Worm (Caenorhabditis elegans) whole organism, L3 larva: ENCODE data around the gene nhr-272.

Source experiments
- ama-1 ChIP-seq: fragments of 150-350 bp; optimal IDR thresholded peaks from 2 replicates; lab custom pipeline; 2018
- ceh-16 ChIP-seq: sonication (generic microtip); optimal IDR thresholded peaks from 2 replicates; lab custom pipeline; 2017; ENCODE audit warnings: missing biosample characterization, missing genetic modification characterization
- ceh-28 ChIP-seq: fragments of 150-350 bp; optimal IDR thresholded peaks from 2 replicates; lab custom pipeline; 2014; ENCODE audit warnings: missing biosample characterization, missing genetic modification reagents, missing genetic modification characterization
- ceh-82 ChIP-seq: fragments of 150-350 bp; optimal IDR thresholded peaks from 2 replicates; lab custom pipeline; 2014; ENCODE audit warnings: missing biosample characterization, missing genetic modification characterization
- daf-12 ChIP-seq: fragments of 150-350 bp; optimal IDR thresholded peaks from 2 replicates; lab custom pipeline; 2014; ENCODE audit warnings: missing biosample characterization, missing genetic modification reagents, missing genetic modification characterization
- egl-5 ChIP-seq: fragments of 150-350 bp; optimal IDR thresholded peaks from 2 replicates; lab custom pipeline; 2017; ENCODE audit warnings: missing biosample characterization, missing genetic modification reagents, missing genetic modification characterization, inconsistent platforms
- elt-1 ChIP-seq: fragments of 150-350 bp; optimal IDR thresholded peaks from 2 replicates; lab custom pipeline; 2014; ENCODE audit warnings: missing biosample characterization, missing genetic modification characterization
- elt-2 ChIP-seq: sonication (generic microtip); optimal IDR thresholded peaks from 2 replicates; lab custom pipeline; 2016; ENCODE audit warnings: missing genetic modification reagents, mild to moderate bottlenecking, missing genetic modification characterization, missing compliant biosample characterization
- elt-3 ChIP-seq, 3 experiments: fragments of 150-350 bp in 1 of 3; sonication (generic microtip) in 2 of 3; optimal IDR thresholded peaks; 2 replicates in 2 of 3; 4 replicates in 1 of 3; lab custom pipeline; 2014 to 2017; ENCODE audit warnings: missing biosample characterization in 3 of 3, missing genetic modification characterization in 3 of 3
- fkh-10 ChIP-seq: sonication (generic microtip); optimal IDR thresholded peaks from 2 replicates; lab custom pipeline; 2017; ENCODE audit warnings: missing biosample characterization, missing genetic modification reagents, missing genetic modification characterization
- fkh-2 ChIP-seq: fragments of 150-350 bp; optimal IDR thresholded peaks from 2 replicates; lab custom pipeline; 2014; ENCODE audit warnings: missing biosample characterization, missing genetic modification reagents, missing genetic modification characterization
- fos-1 ChIP-seq: fragments of 150-350 bp; optimal IDR thresholded peaks from 2 replicates; lab custom pipeline; 2014; ENCODE audit warnings: missing biosample characterization, missing genetic modification characterization
- hmg-11 ChIP-seq: sonication (generic microtip); optimal IDR thresholded peaks from 2 replicates; lab custom pipeline; 2016; ENCODE audit warnings: missing genetic modification characterization, missing compliant biosample characterization
- jun-1 ChIP-seq: fragments of 150-350 bp; optimal IDR thresholded peaks from 2 replicates; lab custom pipeline; 2014; ENCODE audit warnings: missing biosample characterization, missing genetic modification reagents, missing genetic modification characterization
- lin-15B ChIP-seq: fragments of 150-350 bp; optimal IDR thresholded peaks from 2 replicates; lab custom pipeline; 2014; ENCODE audit warnings: missing biosample characterization, missing genetic modification characterization
- lin-39 ChIP-seq: fragments of 150-350 bp; optimal IDR thresholded peaks from 2 replicates; lab custom pipeline; 2018; ENCODE audit warnings: missing biosample characterization, missing genetic modification reagents, missing genetic modification characterization
- lsy-12 ChIP-seq: sonication (generic microtip); optimal IDR thresholded peaks from 2 replicates; lab custom pipeline; 2016; ENCODE audit warnings: mild to moderate bottlenecking, missing genetic modification characterization, missing compliant biosample characterization
- mdl-1 ChIP-seq: fragments of 150-350 bp; optimal IDR thresholded peaks from 2 replicates; lab custom pipeline; 2014; ENCODE audit warnings: missing biosample characterization, missing genetic modification characterization
- mml-1 ChIP-seq: fragments of 150-350 bp; sonication (generic microtip); optimal IDR thresholded peaks from 3 replicates; lab custom pipeline; 2014; ENCODE audit warnings: missing biosample characterization, missing genetic modification characterization
- nfya-1 ChIP-seq: sonication (generic microtip); optimal IDR thresholded peaks from 2 replicates; lab custom pipeline; 2017; ENCODE audit warnings: missing genetic modification characterization, mild to moderate bottlenecking, missing compliant biosample characterization, antibody characterized with exemption, moderate library complexity; ENCODE audit not compliant: insufficient read depth
- nhr-11 ChIP-seq: fragments of 150-350 bp; optimal IDR thresholded peaks from 2 replicates; lab custom pipeline; 2014; ENCODE audit warnings: missing biosample characterization, missing genetic modification characterization
- nhr-12 ChIP-seq: fragments of 150-350 bp; optimal IDR thresholded peaks from 2 replicates; lab custom pipeline; 2014; ENCODE audit warnings: missing biosample characterization, missing genetic modification characterization
- nhr-23 ChIP-seq: fragments of 150-350 bp; optimal IDR thresholded peaks from 2 replicates; lab custom pipeline; 2014; ENCODE audit warnings: missing biosample characterization, missing genetic modification reagents, missing genetic modification characterization
- nhr-25 ChIP-seq: sonication (generic microtip); optimal IDR thresholded peaks from 2 replicates; lab custom pipeline; 2017; ENCODE audit warnings: missing biosample characterization, missing genetic modification characterization
- nhr-28 ChIP-seq: fragments of 150-350 bp; optimal IDR thresholded peaks from 2 replicates; lab custom pipeline; 2014; ENCODE audit warnings: missing biosample characterization, missing genetic modification characterization
- nhr-43 ChIP-seq: sonication (generic microtip); optimal IDR thresholded peaks from 2 replicates; lab custom pipeline; 2016; ENCODE audit warnings: mild to moderate bottlenecking, missing genetic modification characterization, missing compliant biosample characterization; ENCODE audit not compliant: poor library complexity, severe bottlenecking
- nhr-67 ChIP-seq: fragments of 150-350 bp; optimal IDR thresholded peaks from 2 replicates; lab custom pipeline; 2014; ENCODE audit warnings: missing biosample characterization, missing genetic modification characterization
- nhr-76 ChIP-seq: fragments of 150-350 bp; sonication (generic microtip); optimal IDR thresholded peaks from 5 replicates; lab custom pipeline; 2014; ENCODE audit warnings: missing biosample characterization, missing genetic modification characterization
- nhr-77 ChIP-seq: fragments of 150-350 bp; optimal IDR thresholded peaks from 2 replicates; lab custom pipeline; 2014; ENCODE audit warnings: missing biosample characterization, missing genetic modification characterization
- pha-4 ChIP-seq: fragments of 150-350 bp; optimal IDR thresholded peaks from 2 replicates; lab custom pipeline; 2014; ENCODE audit warnings: missing biosample characterization, missing genetic modification reagents, missing genetic modification characterization
- pqm-1 ChIP-seq: fragments of 150-350 bp; optimal IDR thresholded peaks from 2 replicates; lab custom pipeline; 2017; ENCODE audit warnings: missing biosample characterization, missing genetic modification characterization, inconsistent platforms
- sea-2 ChIP-seq: fragments of 150-350 bp; sonication (generic microtip); optimal IDR thresholded peaks from 4 replicates; lab custom pipeline; 2014; ENCODE audit warnings: missing biosample characterization, missing genetic modification reagents, missing genetic modification characterization
- skn-1 ChIP-seq: fragments of 150-350 bp; optimal IDR thresholded peaks from 2 replicates; lab custom pipeline; 2014; ENCODE audit warnings: missing biosample characterization, missing genetic modification characterization
- snpc-4 ChIP-seq: fragments of 150-350 bp; optimal IDR thresholded peaks from 2 replicates; lab custom pipeline; 2014; ENCODE audit warnings: missing biosample characterization, missing genetic modification characterization
- tbx-2 ChIP-seq: sonication (generic microtip); optimal IDR thresholded peaks from 2 replicates; lab custom pipeline; 2016; ENCODE audit warnings: mild to moderate bottlenecking, missing genetic modification characterization, missing compliant biosample characterization
- unc-39 ChIP-seq: sonication (generic microtip); optimal IDR thresholded peaks from 4 replicates; lab custom pipeline; 2017; ENCODE audit warnings: missing biosample characterization, missing genetic modification characterization
- unc-62 ChIP-seq: fragments of 150-350 bp; sonication (generic microtip); optimal IDR thresholded peaks from 4 replicates; lab custom pipeline; 2014; ENCODE audit warnings: missing biosample characterization, missing genetic modification reagents, missing genetic modification characterization
- zag-1 ChIP-seq: fragments of 150-350 bp; optimal IDR thresholded peaks from 2 replicates; lab custom pipeline; 2014; ENCODE audit warnings: missing biosample characterization, missing genetic modification characterization
- ztf-11 ChIP-seq: fragments of 150-350 bp; optimal IDR thresholded peaks from 2 replicates; lab custom pipeline; 2014; ENCODE audit warnings: missing biosample characterization, missing genetic modification characterization
- ztf-4 ChIP-seq: fragments of 150-350 bp; optimal IDR thresholded peaks from 2 replicates; lab custom pipeline; 2014; ENCODE audit warnings: missing biosample characterization, missing genetic modification characterization

Gene nhr-272

ce11 chrX:12687482-12687881 lies 17.1 kb downstream of the nhr-272 start:
- TF ChIP-seq nhr-25 (peak; percentile 6), daf-12 (tag; lab: Kevin White, UChicago) (no peak)

- no peak for TF ChIP-seq ceh-82 (tag; lab: Kevin White, UChicago)
- no peak for TF ChIP-seq mml-1 (tag; lab: Kevin White, UChicago)
- peak; percentile 14 for TF ChIP-seq nfya-1 (tag; lab: Kevin White, UChicago)
- TF ChIP-seq nhr-28, result no peak
- no peak for TF ChIP-seq lin-39 (tag; lab: Kevin White, UChicago)
- TF ChIP-seq egl-5 (tag; lab: Kevin White, UChicago), result no peak
- TF ChIP-seq sea-2 (GFP tag; lab: Kevin White, UChicago), result no peak
- peak; percentile 17 for TF ChIP-seq nhr-43
- no peak for TF ChIP-seq mdl-1 (tag; lab: Kevin White, UChicago)
- TF ChIP-seq nhr-25, result peak; percentile 91
- TF ChIP-seq nhr-23 (tag; lab: Kevin White, UChicago), result peak; percentile 31
- TF ChIP-seq, all 47 proteins: peak for 4
These were observed 25.0 kb downstream of the nhr-272 start for ce11 chrX:12679603-12680002.

ce11 chrX:12678532-12678931 lies 26.1 kb downstream of the nhr-272 start, which contains the start of gene adt-1:
TSS of gene adt-1 (plus strand) at chrX:12678832.
- TF ChIP-seq nhr-76 (no peak), skn-1 (tag; lab: Kevin White, UChicago) (no peak), unc-39 (tag; lab: Kevin White, UChicago) (no peak), fkh-2 (tag; lab: Kevin White, UChicago) (no peak), hmg-11 (tag; lab: Kevin White, UChicago) (no peak), ceh-28 (no peak), nhr-77 (no peak), nhr-28 (no peak), nfya-1 (tag; lab: Kevin White, UChicago) (no peak), nhr-25 (no peak), jun-1 (tag; lab: Kevin White, UChicago) (no peak), nhr-67 (tag; lab: Kevin White, UChicago) (no peak)

ce11 chrX:12677113-12677512 lies 27.5 kb downstream of the nhr-272 start:
- TF ChIP-seq nhr-25 (peak; percentile 47), snpc-4 (tag; lab: Kevin White, UChicago) (no peak)

ce11 chrX:12671638-12672290 lies 32.9 kb downstream of the nhr-272 start:
- TF ChIP-seq ztf-11 (tag; lab: Kevin White, UChicago) (no peak), egl-5 (tag; lab: Kevin White, UChicago) (no peak), elt-2 (tag; lab: Kevin White, UChicago) (peak; percentile 84), nhr-11 (tag; lab: Kevin White, UChicago) (peak; percentile 18), nfya-1 (tag; lab: Kevin White, UChicago) (peak; percentile 28), nhr-23 (tag; lab: Kevin White, UChicago) (peak; percentile 48), pqm-1 (tag; lab: Kevin White, UChicago) (peak; percentile 6), elt-1 (peak; percentile 100)

ce11 chrX:12670385-12670784 lies 34.2 kb downstream of the nhr-272 start:
- TF ChIP-seq nfya-1 (tag; lab: Kevin White, UChicago) (peak; percentile 87), mml-1 (tag; lab: Kevin White, UChicago) (no peak), ama-1 (lab: Kevin White, UChicago) (peak; percentile 66), mdl-1 (tag; lab: Kevin White, UChicago) (peak; percentile 27), lin-15B (tag; lab: Kevin White, UChicago) (peak; percentile 23), ceh-82 (tag; lab: Kevin White, UChicago) (peak; percentile 26), fkh-10 (peak; percentile 84), zag-1 (no peak), tbx-2 (peak; percentile 74), ztf-4 (peak; percentile 21), skn-1 (tag; lab: Kevin White, UChicago) (peak; percentile 25), fos-1 (no peak), elt-3 (tag; optimal IDR thresholded peaks at IDR 0.05; lab: Kevin White, UChicago) (no peak), nhr-43 (peak; percentile 50), ceh-28 (peak; percentile 70), nhr-28 (no peak), elt-1 (peak; percentile 69), egl-5 (tag; lab: Kevin White, UChicago) (peak; percentile 64), pha-4 (tag; lab: Kevin White, UChicago) (peak; percentile 85), ceh-16 (tag; lab: Kevin White, UChicago) (no peak), elt-2 (tag; lab: Kevin White, UChicago) (peak; percentile 64), nhr-12 (no peak), pqm-1 (tag; lab: Kevin White, UChicago) (peak; percentile 57), unc-39 (tag; lab: Kevin White, UChicago) (no peak), unc-62 (GFP tag; lab: Kevin White, UChicago) (peak; percentile 84), lsy-12 (peak; percentile 41), lin-39 (tag; lab: Kevin White, UChicago) (peak; percentile 54)
